Worm (Caenorhabditis elegans) whole organism, late embryonic: ENCODE results near the gene F36H5.10.

Experiments
- ama-1 ChIP-seq: fragments of 150-350 bp; optimal IDR thresholded peaks from 2 replicates; lab custom pipeline; 2014
- ceh-19 ChIP-seq: fragments of 200-800 bp; sonication (Bioruptor generic); optimal IDR thresholded peaks from 2 replicates; lab custom pipeline; 2018; ENCODE audit warnings: mild to moderate bottlenecking, missing genetic modification characterization, missing compliant biosample characterization
- dve-1 ChIP-seq: sonication (generic microtip); optimal IDR thresholded peaks from 2 replicates; lab custom pipeline; 2017; ENCODE audit warnings: antibody characterized with exemption, mild to moderate bottlenecking, missing genetic modification characterization, missing compliant biosample characterization
- ets-4 ChIP-seq: sonication (generic microtip); optimal IDR thresholded peaks from 2 replicates; lab custom pipeline; 2016; ENCODE audit warnings: missing genetic modification characterization, missing compliant biosample characterization
- lim-6 ChIP-seq: sonication (generic microtip); optimal IDR thresholded peaks from 2 replicates; lab custom pipeline; 2016; ENCODE audit warnings: missing genetic modification characterization, missing compliant biosample characterization
- lin-11 ChIP-seq: fragments of 200-800 bp; sonication (Bioruptor generic); optimal IDR thresholded peaks from 2 replicates; lab custom pipeline; 2018; ENCODE audit warnings: mild to moderate bottlenecking, missing genetic modification characterization, missing compliant biosample characterization
- pax-1 ChIP-seq: fragments of 150-350 bp; optimal IDR thresholded peaks from 2 replicates; lab custom pipeline; 2014; ENCODE audit warnings: missing biosample characterization, missing genetic modification characterization
- pha-4 ChIP-seq: fragments of 150-350 bp; optimal IDR thresholded peaks from 2 replicates; lab custom pipeline; 2018; ENCODE audit warnings: missing biosample characterization, missing genetic modification reagents, missing genetic modification characterization
- rnt-1 ChIP-seq: sonication (generic microtip); optimal IDR thresholded peaks from 2 replicates; lab custom pipeline; 2016; ENCODE audit warnings: missing genetic modification characterization, missing compliant biosample characterization

DNA sequence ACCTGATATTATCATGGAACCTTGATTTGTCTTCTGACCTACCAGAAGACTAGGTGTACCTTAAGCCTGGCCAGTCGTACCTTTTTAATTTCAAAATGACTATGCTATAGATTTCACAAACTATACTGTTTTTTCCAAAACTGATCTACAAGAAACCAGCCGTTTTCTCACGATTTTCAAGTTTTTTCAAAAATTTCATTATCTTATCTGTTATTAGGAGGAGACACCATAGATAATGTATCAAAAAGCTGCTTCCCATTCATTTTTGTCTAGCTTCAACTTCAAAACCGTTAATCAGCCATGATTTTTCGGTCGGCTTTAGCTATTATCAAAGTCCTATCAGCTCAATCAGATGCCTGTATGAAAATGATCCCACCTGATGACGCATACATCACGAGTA, 14.6 kb upstream of the F36H5.10 start, which contains the start of gene F36H5.12:
- TF ChIP-seq ama-1 (lab: Kevin White, UChicago), result no peak
- TF ChIP-seq ets-4, result no peak
- no peak for TF ChIP-seq ceh-19 (GFP tag; lab: Kevin White, UChicago)
- no peak for TF ChIP-seq pha-4 (tag; lab: Kevin White, UChicago)
- no peak for TF ChIP-seq lin-11
- TF ChIP-seq rnt-1, result no peak
- TF ChIP-seq pax-1 (tag; lab: Kevin White, UChicago), result no peak
- no peak for TF ChIP-seq dve-1 (tag; lab: Kevin White, UChicago)
- TF ChIP-seq lim-6 (tag; lab: Kevin White, UChicago), result no peak
